Worm (Caenorhabditis elegans) whole organism, L1 larva: ENCODE results near the gene fbxb-107.

ENCODE experiments used
- C16A3.4 ChIP-seq: fragments of 150-350 bp; optimal IDR thresholded peaks from 2 replicates; lab custom pipeline; 2014; ENCODE audit warnings: missing biosample characterization, missing genetic modification characterization
- F16B12.6 ChIP-seq: fragments of 150-350 bp; optimal IDR thresholded peaks from 2 replicates; lab custom pipeline; 2014; ENCODE audit warnings: missing biosample characterization, missing genetic modification characterization
- alr-1 ChIP-seq: fragments of 200-800 bp; sonication (Bioruptor generic); optimal IDR thresholded peaks from 2 replicates; lab custom pipeline; 2018; ENCODE audit warnings: borderline replicate concordance, mild to moderate bottlenecking, missing genetic modification characterization, missing compliant biosample characterization
- aly-2 ChIP-seq: fragments of 150-350 bp; optimal IDR thresholded peaks from 2 replicates; lab custom pipeline; 2014; ENCODE audit warnings: missing biosample characterization, missing genetic modification characterization
- ama-1 ChIP-seq: fragments of 150-350 bp; optimal IDR thresholded peaks from 2 replicates; lab custom pipeline; 2014
- ceh-8 ChIP-seq: fragments of 200-800 bp; sonication (Bioruptor generic); optimal IDR thresholded peaks from 2 replicates; lab custom pipeline; 2018; ENCODE audit warnings: mild to moderate bottlenecking, missing genetic modification characterization, moderate library complexity, missing compliant biosample characterization
- ceh-88 ChIP-seq: fragments of 200-800 bp; sonication (Bioruptor generic); IDR thresholded peaks from 2 replicates; pipeline ENCODE4 v1.3.6; 2022; ENCODE audit warnings: missing genetic modification characterization, missing compliant biosample characterization
- ceh-90 ChIP-seq: sonication (generic microtip); optimal IDR thresholded peaks from 2 replicates; lab custom pipeline; 2016; ENCODE audit warnings: missing genetic modification characterization, missing compliant biosample characterization
- ces-1 ChIP-seq: fragments of 150-350 bp; optimal IDR thresholded peaks from 2 replicates; lab custom pipeline; 2014; ENCODE audit warnings: missing biosample characterization, missing genetic modification reagents, missing genetic modification characterization
- dpl-1 ChIP-seq, 3 experiments: fragments of 150-350 bp in 2 of 3; sonication (generic microtip) in 1 of 3; optimal IDR thresholded peaks; 2 replicates each; lab custom pipeline; 2014 to 2017; ENCODE audit warnings: missing biosample characterization in 3 of 3, missing genetic modification characterization in 3 of 3, missing genetic modification reagents in 3 of 3
- efl-1 ChIP-seq, 4 experiments: fragments of 150-350 bp; optimal IDR thresholded peaks in 3 of 4; peaks in 1 of 4; 1 replicate in 1 of 4; 2 replicates in 3 of 4; lab custom pipeline; 2014; ENCODE audit warnings: missing biosample characterization in 2 of 4, missing genetic modification characterization in 2 of 4, missing genetic modification reagents in 2 of 4
- egl-13 ChIP-seq: sonication (generic microtip); optimal IDR thresholded peaks from 2 replicates; lab custom pipeline; 2016; ENCODE audit warnings: missing genotype, missing genetic modification reagents, missing genetic modification characterization, missing compliant biosample characterization
- egl-27 ChIP-seq, 2 experiments: fragments of 150-350 bp in 1 of 2; sonication (generic microtip); optimal IDR thresholded peaks; 3 replicates each; lab custom pipeline; 2017 to 2018; ENCODE audit warnings: missing biosample characterization in 2 of 2, missing genetic modification characterization in 2 of 2, missing genetic modification reagents in 2 of 2
- elt-2 ChIP-seq: sonication (generic microtip); optimal IDR thresholded peaks from 2 replicates; lab custom pipeline; 2016; ENCODE audit warnings: missing genetic modification characterization, mild to moderate bottlenecking, inconsistent platforms, missing compliant biosample characterization, missing genetic modification reagents
- elt-3 ChIP-seq, 6 experiments: fragments of 150-350 bp in 1 of 6; sonication (generic microtip); optimal IDR thresholded peaks; 2 replicates each; lab custom pipeline; 2017 to 2018; ENCODE audit warnings: missing biosample characterization in 6 of 6, missing genetic modification characterization in 6 of 6, inconsistent platforms in 1 of 6
- fkh-4 ChIP-seq: sonication (generic microtip); optimal IDR thresholded peaks from 2 replicates; lab custom pipeline; 2016; ENCODE audit warnings: missing compliant biosample characterization, missing genetic modification characterization, borderline replicate concordance
- fkh-8 ChIP-seq: sonication (generic microtip); optimal IDR thresholded peaks from 2 replicates; lab custom pipeline; 2016; ENCODE audit warnings: mild to moderate bottlenecking, missing genetic modification characterization, missing compliant biosample characterization
- fos-1 ChIP-seq: fragments of 150-350 bp; optimal IDR thresholded peaks from 2 replicates; lab custom pipeline; 2014; ENCODE audit warnings: missing biosample characterization, missing genetic modification characterization
- grh-1 ChIP-seq: fragments of 200-800 bp; sonication (Bioruptor generic); IDR thresholded peaks from 2 replicates; pipeline ENCODE4 v1.3.6; 2022; ENCODE audit warnings: missing genetic modification reagents, missing genetic modification characterization, missing compliant biosample characterization
- hlh-17 ChIP-seq: fragments of 200-800 bp; sonication (Bioruptor generic); optimal IDR thresholded peaks from 2 replicates; lab custom pipeline; 2018; ENCODE audit warnings: missing genetic modification characterization, mild to moderate bottlenecking, missing compliant biosample characterization, moderate library complexity, borderline replicate concordance
- hlh-4 ChIP-seq: sonication (generic microtip); optimal IDR thresholded peaks from 2 replicates; lab custom pipeline; 2016; ENCODE audit warnings: mild to moderate bottlenecking, missing genetic modification characterization, missing compliant biosample characterization
- hpl-2 ChIP-seq: fragments of 150-350 bp; optimal IDR thresholded peaks from 2 replicates; lab custom pipeline; 2014; ENCODE audit warnings: missing biosample characterization, missing genetic modification reagents, missing genetic modification characterization
- isw-1 ChIP-seq: fragments of 200-800 bp; sonication (Bioruptor generic); IDR thresholded peaks from 2 replicates; pipeline ENCODE4 v1.3.6; 2022; ENCODE audit warnings: missing genetic modification characterization, missing compliant biosample characterization
- jun-1 ChIP-seq: fragments of 150-350 bp; optimal IDR thresholded peaks from 2 replicates; lab custom pipeline; 2014; ENCODE audit warnings: missing biosample characterization, missing genetic modification reagents, missing genetic modification characterization
- lin-13 ChIP-seq: fragments of 150-350 bp; optimal IDR thresholded peaks from 2 replicates; lab custom pipeline; 2014; ENCODE audit warnings: missing biosample characterization, missing genetic modification reagents, missing genetic modification characterization
- lin-14 ChIP-seq: fragments of 200-800 bp; sonication (Bioruptor generic); optimal IDR thresholded peaks from 2 replicates; lab custom pipeline; 2018; ENCODE audit warnings: mild to moderate bottlenecking, missing genetic modification characterization, moderate library complexity, missing compliant biosample characterization
- lin-35 ChIP-seq, 2 experiments: fragments of 150-350 bp; optimal IDR thresholded peaks; 2 replicates each; lab custom pipeline; 2014; ENCODE audit warnings: missing biosample characterization in 2 of 2, missing genetic modification characterization in 2 of 2, missing genetic modification reagents in 2 of 2
- lin-39 ChIP-seq: fragments of 150-350 bp; optimal IDR thresholded peaks from 2 replicates; lab custom pipeline; 2014; ENCODE audit warnings: missing biosample characterization, missing genetic modification reagents, missing genetic modification characterization
- lsy-2 ChIP-seq, 2 experiments: fragments of 150-350 bp; optimal IDR thresholded peaks; 2 replicates each; lab custom pipeline; 2014; ENCODE audit warnings: missing biosample characterization in 2 of 2, missing genetic modification characterization in 2 of 2
- mdl-1 ChIP-seq, 2 experiments: fragments of 150-350 bp; optimal IDR thresholded peaks; 2 replicates each; lab custom pipeline; 2014 to 2017; ENCODE audit warnings: missing biosample characterization in 2 of 2, missing genetic modification characterization in 2 of 2, inconsistent platforms in 1 of 2
- mep-1 ChIP-seq: fragments of 150-350 bp; optimal IDR thresholded peaks from 2 replicates; lab custom pipeline; 2014; ENCODE audit warnings: missing biosample characterization, missing genetic modification characterization
- nhr-11 ChIP-seq: fragments of 150-350 bp; optimal IDR thresholded peaks from 2 replicates; lab custom pipeline; 2014; ENCODE audit warnings: missing biosample characterization, missing genetic modification characterization
- nhr-12 ChIP-seq: sonication (generic microtip); optimal IDR thresholded peaks from 2 replicates; lab custom pipeline; 2017; ENCODE audit warnings: missing biosample characterization, missing genetic modification characterization
- nhr-19 ChIP-seq: fragments of 200-800 bp; sonication (Bioruptor generic); conservative IDR thresholded peaks from 2 replicates; pipeline ENCODE4 v1.3.6; 2022; ENCODE audit warnings: missing genetic modification characterization, missing compliant biosample characterization
- nhr-20 ChIP-seq: sonication (generic microtip); optimal IDR thresholded peaks from 2 replicates; lab custom pipeline; 2016; ENCODE audit warnings: mild to moderate bottlenecking, missing genetic modification characterization, missing compliant biosample characterization
- nhr-28 ChIP-seq: fragments of 150-350 bp; optimal IDR thresholded peaks from 2 replicates; lab custom pipeline; 2014; ENCODE audit warnings: missing biosample characterization, missing genetic modification characterization
- nhr-47 ChIP-seq: sonication (generic microtip); optimal IDR thresholded peaks from 2 replicates; lab custom pipeline; 2016; ENCODE audit warnings: mild to moderate bottlenecking, missing genetic modification characterization, moderate library complexity, missing compliant biosample characterization
- nhr-71 ChIP-seq: sonication (generic microtip); optimal IDR thresholded peaks from 2 replicates; lab custom pipeline; 2016; ENCODE audit warnings: mild to moderate bottlenecking, missing genetic modification characterization, moderate library complexity, missing compliant biosample characterization
- nhr-76 ChIP-seq: sonication (generic microtip); optimal IDR thresholded peaks from 2 replicates; lab custom pipeline; 2017; ENCODE audit warnings: missing biosample characterization, missing genetic modification characterization
- nhr-77 ChIP-seq: fragments of 150-350 bp; optimal IDR thresholded peaks from 2 replicates; lab custom pipeline; 2014; ENCODE audit warnings: missing biosample characterization, missing genetic modification characterization
- nhr-84 ChIP-seq: sonication (generic microtip); optimal IDR thresholded peaks from 2 replicates; lab custom pipeline; 2017; ENCODE audit warnings: missing biosample characterization, missing genetic modification characterization
- pag-3 ChIP-seq: sonication (generic microtip); optimal IDR thresholded peaks from 2 replicates; lab custom pipeline; 2017; ENCODE audit warnings: missing genetic modification characterization, mild to moderate bottlenecking, missing compliant biosample characterization, antibody characterized with exemption, borderline replicate concordance; ENCODE audit not compliant: insufficient read depth
- pax-3 ChIP-seq: fragments of 200-800 bp; sonication (Bioruptor generic); optimal IDR thresholded peaks from 2 replicates; lab custom pipeline; 2018; ENCODE audit warnings: mild to moderate bottlenecking, missing genetic modification characterization, moderate library complexity, missing compliant biosample characterization
- pqm-1 ChIP-seq: sonication (generic microtip); optimal IDR thresholded peaks from 3 replicates; lab custom pipeline; 2017; ENCODE audit warnings: missing biosample characterization, missing genetic modification characterization
- rnt-1 ChIP-seq: sonication (generic microtip); optimal IDR thresholded peaks from 2 replicates; lab custom pipeline; 2016; ENCODE audit warnings: mild to moderate bottlenecking, missing genetic modification characterization, moderate library complexity, missing compliant biosample characterization
- swsn-7 ChIP-seq: sonication (generic microtip); optimal IDR thresholded peaks from 2 replicates; lab custom pipeline; 2016; ENCODE audit warnings: missing genetic modification characterization, missing compliant biosample characterization
- tbx-2 ChIP-seq: sonication (generic microtip); optimal IDR thresholded peaks from 2 replicates; lab custom pipeline; 2016; ENCODE audit warnings: missing genetic modification characterization, missing compliant biosample characterization
- xbp-1 ChIP-seq: sonication (generic microtip); optimal IDR thresholded peaks from 2 replicates; lab custom pipeline; 2016; ENCODE audit warnings: missing genetic modification characterization, missing compliant biosample characterization
- zip-4 ChIP-seq: fragments of 200-800 bp; sonication (Bioruptor generic); optimal IDR thresholded peaks from 2 replicates; lab custom pipeline; 2018; ENCODE audit warnings: mild to moderate bottlenecking, missing genetic modification characterization, moderate library complexity, missing compliant biosample characterization
- ztf-11 ChIP-seq, 2 experiments: sonication (generic microtip); optimal IDR thresholded peaks; 2 replicates each; lab custom pipeline; 2016 to 2017; ENCODE audit warnings: missing genetic modification characterization in 2 of 2, missing biosample characterization in 1 of 2, missing compliant biosample characterization in 1 of 2
- ztf-4 ChIP-seq: fragments of 150-350 bp; optimal IDR thresholded peaks from 2 replicates; lab custom pipeline; 2014; ENCODE audit warnings: missing biosample characterization, missing genetic modification characterization

The fbxb-107 gene

ce11 chrII:2800550-2801233, 42.1 kb downstream of the fbxb-107 start, which contains the start of gene nhr-119:
nhr-119 (minus strand) TSS chrII:2800600.
- TF ChIP-seq isw-1 (no peak), ces-1 (no peak), rnt-1 (tag; lab: Kevin White, UChicago) (peak; percentile 87), elt-3 (tag; optimal IDR thresholded peaks at IDR 0.05; lab: Kevin White, UChicago) (peak in 3 of 6 experiments; percentile 91 to 99 (median 91)), grh-1 (GFP tag; lab: Robert Waterston, UW) (peak; percentile 71), pag-3 (tag; lab: Kevin White, UChicago) (no peak), swsn-7 (tag; lab: Kevin White, UChicago) (peak; percentile 66), alr-1 (tag; lab: Kevin White, UChicago) (no peak), egl-13 (tag; lab: Kevin White, UChicago) (no peak), fkh-8 (tag; lab: Kevin White, UChicago) (no peak), nhr-28 (tag; lab: Kevin White, UChicago) (no peak), lin-14 (peak; percentile 83), ceh-8 (GFP tag; lab: Kevin White, UChicago) (no peak), ceh-90 (no peak), C16A3.4 (tag; lab: Kevin White, UChicago) (peak; percentile 19), F16B12.6 (tag; lab: Kevin White, UChicago) (no peak), ztf-11 (tag; optimal IDR thresholded peaks at IDR 0.05; lab: Kevin White, UChicago) (no peak), jun-1 (tag; lab: Kevin White, UChicago) (peak; percentile 73), mep-1 (peak; percentile 52), mdl-1 (tag; optimal IDR thresholded peaks at IDR 0.05; lab: Kevin White, UChicago) (peak in 1 of 2 experiments; percentile 71), lin-35 (GFP tag; optimal IDR thresholded peaks at IDR 0.05; lab: Kevin White, UChicago) (peak; percentile 6 to 69), ama-1 (lab: Kevin White, UChicago) (peak; percentile 0), lin-39 (tag; lab: Kevin White, UChicago) (peak; percentile 92), efl-1 (optimal IDR thresholded peaks at IDR 0.05; lab: Kevin White, UChicago) (peak; percentile 61 to 65), efl-1 (GFP tag; optimal IDR thresholded peaks at IDR 0.05 in 1 of 2; lab: Kevin White, UChicago) (peak; percentile 23 to 95), hlh-4 (no peak), lsy-2 (tag; optimal IDR thresholded peaks at IDR 0.05; lab: Kevin White, UChicago) (peak; percentile 69 to 74), egl-27 (tag; optimal IDR thresholded peaks at IDR 0.05; lab: Kevin White, UChicago) (no peak), nhr-47 (tag; lab: Kevin White, UChicago) (peak; percentile 77), nhr-77 (tag; lab: Kevin White, UChicago) (peak; percentile 27), nhr-71 (tag; lab: Kevin White, UChicago) (peak; percentile 94), ceh-88 (GFP tag; lab: Robert Waterston, UW) (no peak), nhr-76 (tag; lab: Kevin White, UChicago) (no peak), aly-2 (tag; lab: Kevin White, UChicago) (no peak), nhr-84 (tag; lab: Kevin White, UChicago) (no peak), nhr-12 (tag; lab: Kevin White, UChicago) (no peak), xbp-1 (tag; lab: Kevin White, UChicago) (peak; percentile 50), hpl-2 (GFP tag; lab: Kevin White, UChicago) (no peak), hlh-17 (GFP tag; lab: Kevin White, UChicago) (no peak), pqm-1 (peak; percentile 18), nhr-19 (peak; percentile 85), fkh-4 (tag; lab: Kevin White, UChicago) (no peak), pax-3 (tag; lab: Kevin White, UChicago) (no peak), ztf-4 (tag; lab: Kevin White, UChicago) (peak; percentile 40), nhr-11 (tag; lab: Kevin White, UChicago) (peak; percentile 86), nhr-20 (tag; lab: Kevin White, UChicago) (peak; percentile 90), zip-4 (GFP tag; lab: Kevin White, UChicago) (no peak), fos-1 (tag; lab: Kevin White, UChicago) (no peak), lin-13 (GFP tag; lab: Kevin White, UChicago) (peak; percentile 26), tbx-2 (peak; percentile 77), dpl-1 (GFP tag; optimal IDR thresholded peaks at IDR 0.05; lab: Kevin White, UChicago) (peak; percentile 32 to 58 (median 34)), elt-2 (peak; percentile 95)
